Worm (Caenorhabditis elegans) whole organism, midembryonic: ENCODE results near the gene F37C4.4.

Experiments
- cog-1 ChIP-seq: sonication (generic microtip); optimal IDR thresholded peaks from 2 replicates; lab custom pipeline; 2016; ENCODE audit warnings: missing genetic modification characterization, missing compliant biosample characterization
- flt-1 ChIP-seq: fragments of 200-800 bp; sonication (Bioruptor generic); IDR thresholded peaks from 2 replicates; pipeline ENCODE4 v1.3.6; 2022; ENCODE audit warnings: missing genetic modification characterization, missing compliant biosample characterization
- klf-2 ChIP-seq: fragments of 200-800 bp; sonication (Bioruptor generic); conservative IDR thresholded peaks from 2 replicates; pipeline ENCODE4 v1.3.6; 2022; ENCODE audit warnings: missing genetic modification reagents, missing genetic modification characterization, missing compliant biosample characterization
- med-1 ChIP-seq: sonication (generic microtip); optimal IDR thresholded peaks from 2 replicates; lab custom pipeline; 2017; ENCODE audit warnings: missing genetic modification characterization, mild to moderate bottlenecking, missing compliant biosample characterization, antibody characterized with exemption, missing genetic modification reagents; ENCODE audit not compliant: insufficient read depth
- tab-1 ChIP-seq: fragments of 200-800 bp; sonication (Bioruptor generic); IDR thresholded peaks from 2 replicates; pipeline ENCODE4 v1.3.6; 2022; ENCODE audit warnings: missing genetic modification characterization, missing compliant biosample characterization
- ztf-23 ChIP-seq: fragments of 200-800 bp; sonication (Bioruptor generic); IDR thresholded peaks from 2 replicates; pipeline ENCODE4 v1.3.6; 2022; ENCODE audit warnings: missing genetic modification reagents, missing genetic modification characterization, missing compliant biosample characterization
- ztf-29 ChIP-seq: fragments of 200-800 bp; sonication (Bioruptor generic); IDR thresholded peaks from 2 replicates; pipeline ENCODE4 v1.3.6; 2022; ENCODE audit warnings: missing genetic modification reagents, missing genetic modification characterization, missing compliant biosample characterization

DNA sequence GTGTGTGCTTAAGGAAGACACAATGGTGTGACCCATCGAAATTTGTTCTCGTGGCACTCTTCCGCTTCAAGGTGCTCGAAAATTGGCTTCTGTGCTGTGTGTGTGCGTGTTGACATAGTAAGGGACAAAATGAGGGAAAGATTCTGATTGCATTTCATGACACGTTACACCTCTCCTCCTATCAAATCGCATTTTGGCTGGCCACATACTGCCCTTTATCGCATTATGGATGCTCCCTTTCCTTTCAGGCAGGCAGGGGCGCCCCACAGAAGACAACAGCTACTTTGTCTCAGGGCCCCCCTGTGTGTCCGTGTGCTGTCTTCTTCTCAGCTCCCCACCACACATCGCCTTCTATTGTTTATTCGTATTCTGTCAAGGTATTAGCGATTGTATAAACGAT lies 19.6 kb upstream of the F37C4.4 start:
- TF ChIP-seq klf-2 (GFP tag; lab: Robert Waterston, UW) (no peak), tab-1 (no peak), flt-1 (GFP tag; lab: Robert Waterston, UW) (no peak), ztf-29 (GFP tag; lab: Robert Waterston, UW) (no peak), cog-1 (tag; lab: Kevin White, UChicago) (no peak), med-1 (no peak), ztf-23 (GFP tag; lab: Robert Waterston, UW) (no peak)
